Worm (Caenorhabditis elegans) whole organism, late embryonic: ENCODE measurements around the gene F49E10.4.

ENCODE experiments used
- C38D4.7 ChIP-seq: fragments of 200-800 bp; sonication (Bioruptor generic); optimal IDR thresholded peaks from 2 replicates; lab custom pipeline; 2018; ENCODE audit warnings: mild to moderate bottlenecking, missing genetic modification characterization, moderate library complexity, missing compliant biosample characterization
- F13H6.1 ChIP-seq: sonication (generic microtip); optimal IDR thresholded peaks from 2 replicates; lab custom pipeline; 2016; ENCODE audit warnings: missing genetic modification characterization, missing compliant biosample characterization
- K02D7.2 ChIP-seq: sonication (generic microtip); optimal IDR thresholded peaks from 2 replicates; lab custom pipeline; 2017; ENCODE audit warnings: mild to moderate bottlenecking, missing genetic modification characterization, missing compliant biosample characterization
- K09A11.1 ChIP-seq: sonication (generic microtip); optimal IDR thresholded peaks from 2 replicates; lab custom pipeline; 2017; ENCODE audit warnings: antibody characterized with exemption, mild to moderate bottlenecking, missing genetic modification characterization, missing compliant biosample characterization; ENCODE audit not compliant: insufficient read depth
- ceh-18 ChIP-seq: sonication (generic microtip); optimal IDR thresholded peaks from 2 replicates; lab custom pipeline; 2016; ENCODE audit warnings: missing genetic modification characterization, missing compliant biosample characterization
- ceh-2 ChIP-seq: sonication (generic microtip); optimal IDR thresholded peaks from 2 replicates; lab custom pipeline; 2016; ENCODE audit warnings: missing genotype, missing genetic modification characterization, missing compliant biosample characterization
- ceh-24 ChIP-seq: sonication (generic microtip); optimal IDR thresholded peaks from 2 replicates; lab custom pipeline; 2016; ENCODE audit warnings: mild to moderate bottlenecking, missing genetic modification characterization, missing compliant biosample characterization
- ceh-31 ChIP-seq: sonication (generic microtip); optimal IDR thresholded peaks from 2 replicates; lab custom pipeline; 2016; ENCODE audit warnings: missing genetic modification characterization, missing compliant biosample characterization
- ceh-34 ChIP-seq: sonication (generic microtip); optimal IDR thresholded peaks from 2 replicates; lab custom pipeline; 2016; ENCODE audit warnings: mild to moderate bottlenecking, missing genetic modification characterization, missing compliant biosample characterization
- ceh-45 ChIP-seq: fragments of 200-800 bp; sonication (Bioruptor generic); IDR thresholded peaks from 2 replicates; pipeline ENCODE4 v1.3.6; 2022; ENCODE audit warnings: missing genetic modification reagents, missing genetic modification characterization, missing compliant biosample characterization
- dmd-4 ChIP-seq: sonication (generic microtip); optimal IDR thresholded peaks from 2 replicates; lab custom pipeline; 2016; ENCODE audit warnings: borderline replicate concordance, missing genetic modification characterization, missing compliant biosample characterization
- dve-1 ChIP-seq: sonication (generic microtip); optimal IDR thresholded peaks from 2 replicates; lab custom pipeline; 2017; ENCODE audit warnings: antibody characterized with exemption, mild to moderate bottlenecking, missing genetic modification characterization, missing compliant biosample characterization
- elt-2 ChIP-seq: sonication (generic microtip); optimal IDR thresholded peaks from 2 replicates; lab custom pipeline; 2016; ENCODE audit warnings: missing genetic modification reagents, missing genetic modification characterization, missing compliant biosample characterization
- ets-4 ChIP-seq: sonication (generic microtip); optimal IDR thresholded peaks from 2 replicates; lab custom pipeline; 2016; ENCODE audit warnings: missing genetic modification characterization, missing compliant biosample characterization
- eyg-1 ChIP-seq: sonication (generic microtip); optimal IDR thresholded peaks from 2 replicates; lab custom pipeline; 2016; ENCODE audit warnings: missing genotype, missing genetic modification characterization, missing compliant biosample characterization
- fax-1 ChIP-seq: sonication (generic microtip); optimal IDR thresholded peaks from 2 replicates; lab custom pipeline; 2016; ENCODE audit warnings: missing genotype, missing genetic modification characterization, missing compliant biosample characterization
- gmeb-2 ChIP-seq: sonication (generic microtip); optimal IDR thresholded peaks from 2 replicates; lab custom pipeline; 2016; ENCODE audit warnings: missing genetic modification characterization, inconsistent platforms, missing compliant biosample characterization
- hlh-13 ChIP-seq: fragments of 200-800 bp; sonication (Bioruptor generic); optimal IDR thresholded peaks from 2 replicates; lab custom pipeline; 2018; ENCODE audit warnings: mild to moderate bottlenecking, missing genetic modification characterization, missing compliant biosample characterization
- hlh-30 ChIP-seq: sonication (generic microtip); optimal IDR thresholded peaks from 2 replicates; lab custom pipeline; 2017; ENCODE audit warnings: antibody characterized with exemption, missing genetic modification characterization, missing compliant biosample characterization; ENCODE audit not compliant: insufficient read depth
- hlh-6 ChIP-seq: sonication (generic microtip); optimal IDR thresholded peaks from 2 replicates; lab custom pipeline; 2016; ENCODE audit warnings: missing genotype, missing genetic modification characterization, missing compliant biosample characterization
- hlh-8 ChIP-seq: sonication (generic microtip); optimal IDR thresholded peaks from 2 replicates; lab custom pipeline; 2016; ENCODE audit warnings: missing genotype, missing genetic modification characterization, missing compliant biosample characterization
- odd-2 ChIP-seq: sonication (generic microtip); optimal IDR thresholded peaks from 2 replicates; lab custom pipeline; 2017; ENCODE audit warnings: antibody characterized with exemption, mild to moderate bottlenecking, missing genetic modification characterization, missing compliant biosample characterization
- pag-3 ChIP-seq: sonication (generic microtip); optimal IDR thresholded peaks from 2 replicates; lab custom pipeline; 2016; ENCODE audit warnings: missing compliant biosample characterization, missing genetic modification characterization, borderline replicate concordance
- pax-1 ChIP-seq: fragments of 150-350 bp; optimal IDR thresholded peaks from 2 replicates; lab custom pipeline; 2014; ENCODE audit warnings: missing biosample characterization, missing genetic modification characterization
- pha-4 ChIP-seq: fragments of 150-350 bp; optimal IDR thresholded peaks from 2 replicates; lab custom pipeline; 2018; ENCODE audit warnings: missing biosample characterization, missing genetic modification reagents, missing genetic modification characterization
- pros-1 ChIP-seq: fragments of 150-350 bp; optimal IDR thresholded peaks from 2 replicates; lab custom pipeline; 2014; ENCODE audit warnings: missing biosample characterization, missing genetic modification reagents, missing genetic modification characterization
- ref-2 ChIP-seq: sonication (generic microtip); optimal IDR thresholded peaks from 2 replicates; lab custom pipeline; 2016; ENCODE audit warnings: missing genetic modification characterization, missing compliant biosample characterization
- sox-2 ChIP-seq: fragments of 200-800 bp; sonication (Bioruptor generic); IDR thresholded peaks from 2 replicates; pipeline ENCODE4 v1.3.6; 2022; ENCODE audit warnings: missing genetic modification reagents, missing genetic modification characterization, missing compliant biosample characterization
- ttx-3 ChIP-seq: sonication (generic microtip); optimal IDR thresholded peaks from 2 replicates; lab custom pipeline; 2016; ENCODE audit warnings: missing genetic modification reagents, missing genetic modification characterization, missing compliant biosample characterization
- unc-3 ChIP-seq, 2 experiments: fragments of 200-800 bp in 1 of 2; sonication (Bioruptor generic) in 1 of 2; sonication (generic microtip) in 1 of 2; conservative IDR thresholded peaks in 1 of 2; optimal IDR thresholded peaks in 1 of 2; 2 replicates each; pipeline versions ENCODE4 v1.3.6 to Lab custom; 2016 to 2022; ENCODE audit warnings: missing compliant biosample characterization in 2 of 2, missing genetic modification characterization in 2 of 2, missing genetic modification reagents in 1 of 2
- unc-42 ChIP-seq: sonication (generic microtip); optimal IDR thresholded peaks from 2 replicates; lab custom pipeline; 2016; ENCODE audit warnings: missing genotype, missing genetic modification characterization, missing compliant biosample characterization
- unc-55 ChIP-seq: sonication (generic microtip); optimal IDR thresholded peaks from 2 replicates; lab custom pipeline; 2017; ENCODE audit warnings: missing biosample characterization, missing genetic modification reagents, missing genetic modification characterization

The F49E10.4 gene

DNA sequence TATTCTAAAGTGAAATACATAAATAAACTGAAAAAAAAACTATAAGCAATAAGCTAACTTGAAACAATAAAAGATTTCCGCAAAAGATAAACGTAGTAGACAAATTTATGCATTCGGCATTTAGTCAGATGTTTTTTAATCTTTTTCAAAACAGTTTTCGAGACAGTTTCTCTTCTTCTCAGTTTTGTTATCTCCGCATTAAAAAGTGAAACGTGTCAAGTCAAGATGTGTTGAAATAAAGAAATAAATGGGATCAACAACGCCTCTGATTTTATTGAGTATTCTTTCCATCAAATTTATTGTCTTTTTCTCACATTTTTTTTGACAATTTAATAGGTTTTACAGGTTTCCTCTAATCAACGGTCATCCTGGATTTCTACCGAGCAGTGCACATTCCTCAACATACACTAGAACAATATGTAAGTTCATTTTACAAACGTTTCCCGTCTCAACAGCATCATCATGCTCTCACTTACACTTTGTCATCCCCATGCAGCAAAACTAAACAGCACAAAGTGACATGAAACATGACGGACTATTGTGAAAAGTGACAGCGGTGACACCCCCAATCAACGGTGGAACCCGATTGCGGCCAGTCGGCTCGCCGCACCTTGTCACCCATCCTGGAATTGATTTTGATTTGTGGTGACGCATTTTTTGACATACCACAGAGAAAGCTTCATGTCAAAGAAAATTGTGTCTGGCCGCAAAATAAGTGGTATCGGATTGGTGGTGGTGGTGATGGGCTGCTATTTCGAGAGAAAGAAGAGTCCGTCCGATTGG is 21.0 kb upstream of the F49E10.4 start:
- TF ChIP-seq unc-55 (GFP tag; lab: Kevin White, UChicago) (peak; percentile 62), gmeb-2 (tag; lab: Kevin White, UChicago) (no peak), unc-3 (GFP tag; conservative IDR thresholded peaks at IDR 0.05; lab: Robert Waterston, UW) (no peak), unc-3 (tag; optimal IDR thresholded peaks at IDR 0.05; lab: Kevin White, UChicago) (no peak), hlh-13 (no peak), K02D7.2 (tag; lab: Kevin White, UChicago) (no peak), K09A11.1 (tag; lab: Kevin White, UChicago) (no peak), pha-4 (no peak), ceh-34 (tag; lab: Kevin White, UChicago) (no peak)
- TF ChIP-seq, all 69 proteins: peak for 1

DNA sequence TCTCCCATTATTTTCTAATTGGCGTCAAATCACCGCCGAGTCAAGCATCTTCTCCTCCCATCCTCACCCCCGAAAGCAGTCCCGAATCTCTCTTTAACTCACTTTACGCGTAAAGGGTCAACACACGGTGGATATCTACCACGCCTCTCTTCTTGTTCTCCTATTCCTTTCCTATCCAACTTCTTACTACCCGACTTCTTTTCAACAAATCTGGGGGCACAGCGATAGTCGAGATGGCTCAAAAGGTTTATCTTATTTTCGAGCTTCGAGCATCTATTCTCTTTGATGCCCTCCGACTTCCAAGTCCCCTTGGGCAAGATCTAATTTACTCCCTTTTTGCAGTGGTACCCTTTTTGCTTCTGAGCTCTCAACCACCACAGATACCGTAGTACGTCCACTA is 16.5 kb upstream of the F49E10.4 start:
- TF ChIP-seq K09A11.1 (tag; lab: Kevin White, UChicago) (no peak), dmd-4 (tag; lab: Kevin White, UChicago) (no peak), ets-4 (tag; lab: Kevin White, UChicago) (no peak), ceh-2 (tag; lab: Kevin White, UChicago) (no peak), unc-42 (tag; lab: Kevin White, UChicago) (peak; percentile 76)

DNA sequence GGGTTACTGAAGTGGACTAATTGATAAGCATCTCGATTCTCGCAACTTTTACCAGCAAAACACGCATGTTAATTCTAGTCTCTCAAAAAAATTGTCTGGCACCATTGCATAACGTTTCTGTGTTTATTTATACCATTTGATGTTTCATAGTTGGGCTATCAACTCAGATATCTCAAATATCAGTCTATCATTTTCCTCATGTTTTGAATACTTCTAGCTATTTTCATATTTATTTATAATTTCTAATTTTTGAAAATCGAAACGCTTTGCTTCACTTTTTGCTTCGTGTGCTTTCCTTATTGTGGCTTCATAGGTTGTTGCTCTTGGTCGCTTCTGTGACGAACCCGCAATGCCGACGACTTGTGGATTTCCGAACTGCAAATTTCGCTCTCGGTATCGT is 13.3 kb upstream of the F49E10.4 start, which contains the start of gene ctbp-1:
TSS of gene ctbp-1 (plus strand) at position 301 of the 400 bp plus-strand sequence.
- TF ChIP-seq ceh-24 (tag; lab: Kevin White, UChicago): no peak
- no peak for TF ChIP-seq odd-2
- no peak for TF ChIP-seq ceh-31 (tag; lab: Kevin White, UChicago)
- TF ChIP-seq ttx-3 (tag; lab: Kevin White, UChicago): no peak
- TF ChIP-seq fax-1 (tag; lab: Kevin White, UChicago): no peak
- TF ChIP-seq unc-55 (GFP tag; lab: Kevin White, UChicago): no peak
- no peak for TF ChIP-seq ceh-34 (tag; lab: Kevin White, UChicago)
- TF ChIP-seq hlh-6: no peak
- no peak for TF ChIP-seq sox-2 (GFP tag; lab: Robert Waterston, UW)
- TF ChIP-seq K02D7.2 (tag; lab: Kevin White, UChicago): no peak
- TF ChIP-seq ceh-18 (tag; lab: Kevin White, UChicago): no peak

DNA sequence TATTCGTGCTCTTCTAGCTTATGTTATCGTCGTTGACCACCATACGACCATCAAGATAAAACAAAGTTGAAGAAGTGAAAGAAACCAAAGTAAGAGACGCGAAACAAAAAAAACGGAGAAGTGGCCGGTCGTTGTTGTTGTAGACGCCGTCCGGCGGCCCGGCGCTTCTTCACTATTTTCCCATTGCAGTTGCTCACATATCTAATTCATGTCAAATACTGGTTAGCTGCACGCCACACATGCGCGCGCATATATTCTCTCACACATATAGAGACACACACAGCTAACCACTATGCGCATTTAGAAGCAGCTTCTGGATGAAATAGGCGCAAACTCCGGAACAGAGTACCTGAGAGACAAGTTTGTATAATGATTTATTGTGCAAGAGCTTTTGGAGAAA is 7.6 kb upstream of the F49E10.4 start:
- peak; percentile 4 for TF ChIP-seq unc-42 (tag; lab: Kevin White, UChicago)
- peak; percentile 12 for TF ChIP-seq ceh-31 (tag; lab: Kevin White, UChicago)
- no peak for TF ChIP-seq F13H6.1 (tag; lab: Kevin White, UChicago)

DNA sequence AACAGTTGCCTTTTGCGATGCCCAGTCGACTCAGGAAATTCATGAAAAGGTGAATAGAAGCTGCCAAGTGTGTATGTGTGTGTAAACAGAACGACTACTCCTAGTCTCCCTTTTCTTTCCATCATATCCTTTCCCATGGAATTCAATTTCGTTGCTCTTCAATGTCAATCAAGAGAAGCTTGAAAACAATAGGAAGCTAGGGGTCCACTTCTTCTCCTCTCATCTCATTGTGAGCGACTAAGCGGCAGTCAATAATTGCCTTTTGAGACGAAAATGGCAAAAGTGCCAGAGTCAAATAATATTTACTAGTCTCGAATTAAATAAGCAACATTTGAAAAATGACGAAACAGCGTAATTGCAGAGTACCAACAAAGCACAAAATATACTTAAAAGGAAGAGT is 6.1 kb upstream of the F49E10.4 start:
- TF ChIP-seq eyg-1 (tag; lab: Kevin White, UChicago): no peak
- TF ChIP-seq pros-1 (tag; lab: Kevin White, UChicago): no peak
- TF ChIP-seq C38D4.7 (GFP tag; lab: Kevin White, UChicago): no peak
- peak; percentile 81 for TF ChIP-seq unc-42 (tag; lab: Kevin White, UChicago)
- no peak for TF ChIP-seq hlh-8 (tag; lab: Kevin White, UChicago)
- no peak for TF ChIP-seq odd-2
- no peak for TF ChIP-seq elt-2 (tag; lab: Kevin White, UChicago)
- peak; percentile 14 for TF ChIP-seq ceh-31 (tag; lab: Kevin White, UChicago)
- no peak for TF ChIP-seq dve-1 (tag; lab: Kevin White, UChicago)
- TF ChIP-seq hlh-30 (tag; lab: Kevin White, UChicago): no peak
- no peak for TF ChIP-seq dmd-4 (tag; lab: Kevin White, UChicago)
- TF ChIP-seq ref-2: no peak
- no peak for TF ChIP-seq ceh-45 (GFP tag; lab: Robert Waterston, UW)
- no peak for TF ChIP-seq pha-4
- no peak for TF ChIP-seq ets-4 (tag; lab: Kevin White, UChicago)
- no peak for TF ChIP-seq pag-3
- no peak for TF ChIP-seq pax-1 (tag; lab: Kevin White, UChicago)
